Worm (Caenorhabditis elegans) whole organism, dauer: ENCODE measurements around the gene Y43F8C.23.
"Not testable (repeated sequence)": the region's sequence is repeated elsewhere in the genome, so short reads cannot be mapped to it uniquely, and the experiment has no call there.

ENCODE experiments used
- unc-62 ChIP-seq: sonication (generic microtip); optimal IDR thresholded peaks from 2 replicates; lab custom pipeline; 2017; ENCODE audit warnings: missing biosample characterization, missing genetic modification reagents, missing genetic modification characterization

Gene Y43F8C.23

ce11 chrV:19711646-19712045 lies at the start of gene Y43F8C.23:
Y43F8C.23 (minus strand) TSS chrV:19711746.
- not testable (repeated sequence) for TF ChIP-seq unc-62 (GFP tag; lab: Kevin White, UChicago)

ce11 chrV:19760751-19761150 lies 49.2 kb upstream of the Y43F8C.23 start, which contains the start of gene M162.5:
M162.5 (plus strand) TSS chrV:19761051.
- no peak for TF ChIP-seq unc-62 (GFP tag; lab: Kevin White, UChicago)

- no peak for TF ChIP-seq unc-62 (GFP tag; lab: Kevin White, UChicago)
Measured at ce11 chrV:19759282-19759681, 47.7 kb upstream of the Y43F8C.23 start.

- TF ChIP-seq unc-62 (GFP tag; lab: Kevin White, UChicago): no peak
Measured at ce11 chrV:19756253-19756652, 44.7 kb upstream of the Y43F8C.23 start, which contains the start of gene W04E12.9. W04E12.9 (plus strand) TSS chrV:19756553.

ce11 chrV:19755260-19755659 lies 43.7 kb upstream of the Y43F8C.23 start, which contains the start of gene clec-50:
clec-50 (minus strand) TSS chrV:19755368.
- no peak for TF ChIP-seq unc-62 (GFP tag; lab: Kevin White, UChicago)

ce11 chrV:19754331-19754730 lies 42.8 kb upstream of the Y43F8C.23 start:
- TF ChIP-seq unc-62 (GFP tag; lab: Kevin White, UChicago): no peak

ce11 chrV:19752879-19753278 lies 41.3 kb upstream of the Y43F8C.23 start:
- TF ChIP-seq unc-62 (GFP tag; lab: Kevin White, UChicago): no peak

ce11 chrV:19751124-19751523 lies 39.6 kb upstream of the Y43F8C.23 start, which contains the start of gene clec-49:
clec-49 (minus strand) TSS chrV:19751226.
- no peak for TF ChIP-seq unc-62 (GFP tag; lab: Kevin White, UChicago)

- TF ChIP-seq unc-62 (GFP tag; lab: Kevin White, UChicago): no peak
Measured at ce11 chrV:19747144-19747543, 35.6 kb upstream of the Y43F8C.23 start.

- TF ChIP-seq unc-62 (GFP tag; lab: Kevin White, UChicago): no peak
Measured at ce11 chrV:19745852-19746251, 34.3 kb upstream of the Y43F8C.23 start, which contains the start of gene W04E12.5. W04E12.5 (plus strand) TSS chrV:19746152.

- no peak for TF ChIP-seq unc-62 (GFP tag; lab: Kevin White, UChicago)
Measured at ce11 chrV:19744210-19744609, 32.7 kb upstream of the Y43F8C.23 start.

ce11 chrV:19743794-19744193 lies 32.2 kb upstream of the Y43F8C.23 start:
- no peak for TF ChIP-seq unc-62 (GFP tag; lab: Kevin White, UChicago)

ce11 chrV:19743305-19743704 lies 31.8 kb upstream of the Y43F8C.23 start, which contains the start of gene W04E12.4:
W04E12.4 (plus strand) TSS chrV:19743605.
- TF ChIP-seq unc-62 (GFP tag; lab: Kevin White, UChicago): no peak

- TF ChIP-seq unc-62 (GFP tag; lab: Kevin White, UChicago): no peak
Measured at ce11 chrV:19741651-19742050, 30.1 kb upstream of the Y43F8C.23 start, which contains the start of gene W04E12.3. W04E12.3 (plus strand) TSS chrV:19741951.

- no peak for TF ChIP-seq unc-62 (GFP tag; lab: Kevin White, UChicago)
Measured at ce11 chrV:19741034-19741433, 29.5 kb upstream of the Y43F8C.23 start, which contains the start of gene W04E12.2. W04E12.2 (minus strand) TSS chrV:19741134.

- TF ChIP-seq unc-62 (GFP tag; lab: Kevin White, UChicago): no peak
Measured at ce11 chrV:19738117-19738516, 26.6 kb upstream of the Y43F8C.23 start, which contains the start of gene fbxa-131. fbxa-131 (plus strand) TSS chrV:19738417.

ce11 chrV:19737458-19737857 lies 25.9 kb upstream of the Y43F8C.23 start, which contains the start of gene W04E12.7:
W04E12.7 (minus strand) TSS chrV:19737558.
- no peak for TF ChIP-seq unc-62 (GFP tag; lab: Kevin White, UChicago)
